Worm (Caenorhabditis elegans): ENCODE data around the gene F58B4.6.

F58B4.6 gene

ce11 chrV:10965501-10965900 is 40.7 kb downstream of the F58B4.6 start, which contains the start of the genes ctf-4 and eef-1G (continued):
- TF ChIP-seq ceh-79 (tag; optimal IDR thresholded peaks at IDR 0.05) (no peak), pha-4 (tag; optimal IDR thresholded peaks at IDR 0.05) (peak; percentile 87), mcd-1 (GFP tag; IDR thresholded peaks at IDR 0.05) (peak; percentile 98), gei-17 (GFP tag; optimal IDR thresholded peaks at IDR 0.05) (peak; percentile 66), hsf-1 (GFP tag; IDR thresholded peaks at IDR 0.05) (peak; percentile 76), lin-26 (GFP tag; IDR thresholded peaks at IDR 0.05) (peak; percentile 55; the same call in 1 of the 2 replicates), nfyb-1 (GFP tag; IDR thresholded peaks at IDR 0.05) (peak; percentile 94), K12H6.12 (tag; optimal IDR thresholded peaks at IDR 0.05) (peak; percentile 85), sptf-2 (GFP tag; optimal IDR thresholded peaks at IDR 0.05) (no peak), ztf-26 (tag; optimal IDR thresholded peaks at IDR 0.05) (peak; percentile 77)

DNA sequence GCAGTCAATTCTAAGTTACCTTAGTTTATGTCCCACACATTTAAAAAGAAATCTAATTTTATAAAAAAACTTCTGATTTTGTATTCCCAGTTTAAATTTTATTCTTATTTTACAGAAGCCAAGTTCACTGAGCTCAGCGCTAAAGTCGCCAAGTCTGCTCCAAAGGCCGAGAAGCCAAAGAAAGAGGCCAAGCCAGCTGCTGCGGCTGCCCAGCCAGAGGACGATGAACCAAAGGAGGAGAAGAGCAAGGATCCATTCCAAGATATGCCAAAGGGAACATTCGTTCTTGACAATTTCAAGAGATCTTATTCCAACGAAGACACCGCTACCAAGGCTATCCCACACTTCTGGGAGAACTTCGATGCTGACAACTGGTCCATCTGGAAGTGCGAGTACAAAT is 42.0 kb downstream of the F58B4.6 start:
- TF ChIP-seq hmg-20 (GFP tag; IDR thresholded peaks at IDR 0.05) = 0 out of 2 replicates have a peak, but pooled peaks have one; percentile 27
- peak; percentile 56 for TF ChIP-seq mcd-1 (GFP tag; IDR thresholded peaks at IDR 0.05)
- TF ChIP-seq ztf-25 (GFP tag; IDR thresholded peaks at IDR 0.05) = no peak
- peak; percentile 61 for TF ChIP-seq zfh-2 (GFP tag; conservative IDR thresholded peaks at IDR 0.05)
- peak; percentile 8 for TF ChIP-seq repo-1 (tag; optimal IDR thresholded peaks at IDR 0.05)
- TF ChIP-seq madf-6 (GFP tag; IDR thresholded peaks at IDR 0.05) = peak; percentile 45; the same call in 1 of the 2 replicates
- 0 out of 2 replicates have a peak, but pooled peaks have one; percentile 53 for TF ChIP-seq B0336.3 (GFP tag; IDR thresholded peaks at IDR 0.05)
- peak; percentile 14; the same call in 1 of the 2 replicates for TF ChIP-seq madf-3 (GFP tag; IDR thresholded peaks at IDR 0.05)
- peak; percentile 37 for TF ChIP-seq chd-7 (tag; optimal IDR thresholded peaks at IDR 0.05)
- TF ChIP-seq lag-1 (GFP tag; IDR thresholded peaks at IDR 0.05) = 0 out of 2 replicates have a peak, but pooled peaks have one; percentile 21
- 0 out of 2 replicates have a peak, but pooled peaks have one; percentile 23 for TF ChIP-seq nfyb-1 (GFP tag; IDR thresholded peaks at IDR 0.05)
- TF ChIP-seq ccch-3 (GFP tag; optimal IDR thresholded peaks at IDR 0.05) = no peak
- no peak for TF ChIP-seq snpc-4 (GFP tag; optimal IDR thresholded peaks at IDR 0.05)
- TF ChIP-seq snpc-4 (tag; optimal IDR thresholded peaks at IDR 0.05) = peak in 1 of 4 experiments; percentile 54
- no peak for TF ChIP-seq egrh-3 (GFP tag; IDR thresholded peaks at IDR 0.05)
- TF ChIP-seq hsf-1 (GFP tag; IDR thresholded peaks at IDR 0.05) = peak; percentile 46; the same call in 1 of the 2 replicates
- TF ChIP-seq madf-8 (GFP tag; conservative IDR thresholded peaks at IDR 0.05) = no peak
- no peak for TF ChIP-seq B0019.2 (GFP tag; conservative IDR thresholded peaks at IDR 0.05)

DNA sequence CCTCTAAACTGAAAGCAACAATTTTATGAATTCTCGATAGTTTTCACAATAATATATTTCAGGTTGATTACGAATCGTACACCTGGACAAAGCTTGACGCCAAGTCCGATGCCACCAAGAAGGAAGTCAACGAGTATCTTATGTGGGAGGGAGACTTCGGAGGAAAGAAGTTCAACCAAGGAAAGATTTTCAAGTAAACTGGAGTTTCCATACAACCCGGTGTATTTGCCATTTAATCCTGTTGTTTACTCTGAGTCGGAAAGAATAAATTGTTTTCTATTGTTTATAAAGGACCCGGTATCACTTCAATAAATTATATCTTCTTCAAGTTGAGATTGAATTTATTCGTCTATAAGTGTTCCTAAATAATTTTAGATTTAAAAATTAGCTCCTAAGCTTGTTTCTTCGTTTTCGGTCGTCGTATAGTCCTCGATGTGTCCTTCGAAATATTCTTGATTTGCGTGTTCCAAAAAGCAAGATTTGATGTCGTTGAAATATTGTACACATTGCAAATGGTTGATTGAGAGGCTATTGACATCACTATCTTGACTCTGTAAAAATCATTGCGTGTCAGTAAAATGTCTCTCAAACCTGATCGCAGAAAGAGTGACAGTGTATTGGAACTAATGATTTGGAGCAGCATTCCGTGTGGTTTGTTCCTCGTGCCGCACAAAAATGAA is 42.9 kb downstream of the F58B4.6 start:
- TF ChIP-seq pbrm-1 (GFP tag; IDR thresholded peaks at IDR 0.05) (peak; percentile 34; the same call in 1 of the 2 replicates), F37B4.10 (GFP tag; IDR thresholded peaks at IDR 0.05) (no peak), snpc-1.3 (tag; optimal IDR thresholded peaks at IDR 0.05; ENCODE audit: insufficient read depth) (no peak), nhr-90 (tag; optimal IDR thresholded peaks at IDR 0.05) (no peak), F49E8.2 (tag; optimal IDR thresholded peaks at IDR 0.05; ENCODE audit: insufficient read depth) (peak; percentile 83), hlh-12 (tag; optimal IDR thresholded peaks at IDR 0.05) (no peak), tbp1 (GFP tag; optimal IDR thresholded peaks at IDR 0.05) (no peak), rpc-1 (optimal IDR thresholded peaks at IDR 0.05) (no peak), rpc-1 (tag; optimal IDR thresholded peaks at IDR 0.05) (no peak), bed-2 (GFP tag; IDR thresholded peaks at IDR 0.05) (no peak), egrh-3 (GFP tag; IDR thresholded peaks at IDR 0.05) (no peak), ceh-40 (GFP tag; IDR thresholded peaks at IDR 0.05) (no peak), nhr-27 (tag; optimal IDR thresholded peaks at IDR 0.05) (no peak), hlh-26 (GFP tag; conservative IDR thresholded peaks at IDR 0.05) (no peak), Y53G8AR.9 (GFP tag; conservative IDR thresholded peaks at IDR 0.05) (0 out of 2 replicates have a peak, but pooled peaks have one; percentile 66), mxl-1 (tag; optimal IDR thresholded peaks at IDR 0.05) (no peak), let-526 (GFP tag; IDR thresholded peaks at IDR 0.05) (no peak), F55B11.4 (tag; optimal IDR thresholded peaks at IDR 0.05; ENCODE audit: borderline replicate concordance, insufficient read depth) (no peak), unc-62 (GFP tag; optimal IDR thresholded peaks at IDR 0.05) (peak; percentile 92), hmg-1.2 (GFP tag; IDR thresholded peaks at IDR 0.05) (no peak), dpl-1 (GFP tag; optimal IDR thresholded peaks at IDR 0.05) (no peak), F22D6.2 (tag; optimal IDR thresholded peaks at IDR 0.05) (no peak)

All from whole organism, young adult.